Fruit fly (Drosophila melanogaster) whole organism, embryonic: ENCODE measurements around the gene Delta.

Experiments used
- Atf3 ChIP-seq: fragments of 200-800 bp; sonication (Bioruptor generic); optimal IDR thresholded peaks from 3 replicates; lab custom pipeline; 2016; ENCODE audit warnings: missing biosample characterization, missing genetic modification characterization
- Awh ChIP-seq: fragments of 200-800 bp; sonication (Bioruptor generic); IDR thresholded peaks from 2 replicates; pipeline ENCODE4, ENCODE4 v1.3.6; 2022; ENCODE audit warnings: missing biosample characterization, missing genetic modification characterization
- Blimp-1 ChIP-seq: fragments of 200-800 bp; sonication (Bioruptor generic); optimal IDR thresholded peaks from 3 replicates; lab custom pipeline; 2018; ENCODE audit warnings: missing biosample characterization, missing genetic modification characterization, mild to moderate bottlenecking, moderate library complexity, missing genetic modification reagents
- CG10979 ChIP-seq: fragments of 200-800 bp; sonication (Bioruptor generic); optimal IDR thresholded peaks from 2 replicates; lab custom pipeline; 2018; ENCODE audit warnings: missing biosample characterization, mild to moderate bottlenecking, missing genetic modification characterization, moderate library complexity
- CG12155 ChIP-seq: fragments of 200-800 bp; sonication (Bioruptor generic); optimal IDR thresholded peaks from 3 replicates; lab custom pipeline; 2016; ENCODE audit warnings: missing biosample characterization, missing genetic modification characterization
- CG12391 ChIP-seq: fragments of 200-800 bp; sonication (Bioruptor generic); optimal IDR thresholded peaks from 3 replicates; lab custom pipeline; 2018; ENCODE audit warnings: missing biosample characterization, mild to moderate bottlenecking, missing genetic modification characterization, moderate library complexity
- CG12659 ChIP-seq: fragments of 200-800 bp; sonication (Bioruptor generic); optimal IDR thresholded peaks from 3 replicates; lab custom pipeline; 2017; ENCODE audit warnings: mild to moderate bottlenecking, missing biosample characterization, missing genetic modification reagents, missing genetic modification characterization
- CG13287 ChIP-seq: fragments of 200-800 bp; sonication (Bioruptor generic); IDR thresholded peaks from 2 replicates; pipeline ENCODE4 v1.3.6; 2022; ENCODE audit warnings: missing biosample characterization, missing genetic modification characterization; ENCODE audit not compliant: partially characterized antibody
- CG14014 ChIP-seq: fragments of 200-800 bp; sonication (Bioruptor generic); IDR thresholded peaks from 2 replicates; pipeline ENCODE4 v1.3.6; 2022; ENCODE audit warnings: missing biosample characterization, missing genetic modification characterization
- CG14050 ChIP-seq: fragments of 200-800 bp; sonication (Bioruptor generic); IDR thresholded peaks from 3 replicates; pipeline ENCODE4 v1.3.6; 2022; ENCODE audit warnings: missing biosample characterization, missing genetic modification characterization
- CG17361 ChIP-seq: fragments of 200-800 bp; sonication (Bioruptor generic); IDR thresholded peaks from 3 replicates; pipeline ENCODE4 v1.3.6; 2022; ENCODE audit warnings: missing biosample characterization, missing genetic modification characterization
- CG18262 ChIP-seq: fragments of 200-800 bp; optimal IDR thresholded peaks from 3 replicates; lab custom pipeline; 2019; ENCODE audit warnings: missing biosample characterization, mild to moderate bottlenecking, missing genetic modification characterization, moderate library complexity
- CG18599 ChIP-seq: fragments of 200-800 bp; sonication (Bioruptor generic); optimal IDR thresholded peaks from 3 replicates; lab custom pipeline; 2017; ENCODE audit warnings: missing biosample characterization, missing genetic modification characterization, mild to moderate bottlenecking, moderate library complexity, missing genetic modification reagents
- CG18619 ChIP-seq: fragments of 200-800 bp; sonication (Bioruptor generic); optimal IDR thresholded peaks from 3 replicates; lab custom pipeline; 2017; ENCODE audit warnings: missing biosample characterization, mild to moderate bottlenecking, missing genetic modification characterization
- CG2129 ChIP-seq: fragments of 200-800 bp; sonication (Bioruptor generic); IDR thresholded peaks from 2 replicates; pipeline ENCODE4 v1.3.6; 2022; ENCODE audit warnings: missing biosample characterization, missing genetic modification characterization; ENCODE audit not compliant: partially characterized antibody
- CG2712 ChIP-seq: fragments of 200-800 bp; optimal IDR thresholded peaks from 3 replicates; lab custom pipeline; 2019; ENCODE audit warnings: missing biosample characterization, mild to moderate bottlenecking, missing genetic modification characterization, moderate library complexity
- CG30431 ChIP-seq: fragments of 200-800 bp; sonication (Bioruptor generic); optimal IDR thresholded peaks from 2 replicates; lab custom pipeline; 2017; ENCODE audit warnings: missing biosample characterization, missing genetic modification characterization
- CG31441 ChIP-seq: fragments of 200-800 bp; sonication (Bioruptor generic); IDR thresholded peaks from 2 replicates; pipeline ENCODE4 v1.3.6; 2022; ENCODE audit warnings: missing biosample characterization, missing genetic modification characterization
- CG4328 ChIP-seq: fragments of 200-800 bp; sonication (Bioruptor generic); optimal IDR thresholded peaks from 3 replicates; lab custom pipeline; 2017; ENCODE audit warnings: missing biosample characterization, missing genetic modification reagents, missing genetic modification characterization
- CG5245 ChIP-seq: fragments of 200-800 bp; sonication (Bioruptor generic); optimal IDR thresholded peaks from 3 replicates; lab custom pipeline; 2016; ENCODE audit warnings: missing biosample characterization, missing genetic modification characterization
- CG6254 ChIP-seq: fragments of 200-800 bp; sonication (Bioruptor generic); optimal IDR thresholded peaks from 3 replicates; lab custom pipeline; 2017; ENCODE audit warnings: mild to moderate bottlenecking, missing biosample characterization, missing genetic modification reagents, missing genetic modification characterization
- CG6654 ChIP-seq: fragments of 200-800 bp; sonication (Bioruptor generic); optimal IDR thresholded peaks from 2 replicates; lab custom pipeline; 2017; ENCODE audit warnings: missing biosample characterization, mild to moderate bottlenecking, missing genetic modification characterization
- CG6683 ChIP-seq: fragments of 200-800 bp; sonication (Bioruptor generic); optimal IDR thresholded peaks from 2 replicates; lab custom pipeline; 2017; ENCODE audit warnings: missing biosample characterization, mild to moderate bottlenecking, missing genetic modification characterization, missing genetic modification reagents
- CG6689 ChIP-seq: fragments of 200-800 bp; sonication (Bioruptor generic); IDR thresholded peaks from 2 replicates; pipeline ENCODE4 v1.3.6; 2022; ENCODE audit warnings: missing biosample characterization, missing genetic modification characterization
- CG7839 ChIP-seq: fragments of 200-800 bp; sonication (Bioruptor generic); optimal IDR thresholded peaks from 3 replicates; lab custom pipeline; 2018; ENCODE audit warnings: missing biosample characterization, mild to moderate bottlenecking, missing genetic modification characterization, moderate library complexity
- CG7963 ChIP-seq: fragments of 200-800 bp; sonication (Bioruptor generic); IDR thresholded peaks from 3 replicates; pipeline ENCODE4 v1.3.6; 2022; ENCODE audit warnings: missing biosample characterization, missing genetic modification characterization; ENCODE audit not compliant: partially characterized antibody
- CG8388 ChIP-seq: fragments of 200-800 bp; sonication (Bioruptor generic); optimal IDR thresholded peaks from 2 replicates; lab custom pipeline; 2019; ENCODE audit warnings: missing biosample characterization, mild to moderate bottlenecking, missing genetic modification characterization, moderate library complexity
- CG9932 ChIP-seq: fragments of 200-800 bp; sonication (Bioruptor generic); IDR thresholded peaks from 2 replicates; pipeline ENCODE4 v1.3.6; 2022; ENCODE audit warnings: missing biosample characterization, missing genetic modification characterization
- CoRest ChIP-seq: fragments of 200-800 bp; sonication (Bioruptor generic); optimal IDR thresholded peaks from 3 replicates; lab custom pipeline; 2018; ENCODE audit warnings: missing biosample characterization, mild to moderate bottlenecking, missing genetic modification characterization, moderate library complexity
- D19A ChIP-seq: fragments of 200-800 bp; optimal IDR thresholded peaks from 3 replicates; lab custom pipeline; 2019; ENCODE audit warnings: missing biosample characterization, mild to moderate bottlenecking, missing genetic modification characterization, moderate library complexity
- Hr51 ChIP-seq, 2 experiments: fragments of 200-800 bp; sonication (Bioruptor generic); optimal IDR thresholded peaks; 2 replicates in 1 of 2; 3 replicates in 1 of 2; lab custom pipeline; 2016 to 2018; ENCODE audit warnings: missing biosample characterization in 2 of 2, missing genetic modification characterization in 2 of 2, mild to moderate bottlenecking in 1 of 2, moderate library complexity in 1 of 2
- NFAT ChIP-seq: fragments of 200-800 bp; sonication (Bioruptor generic); IDR thresholded peaks from 2 replicates; pipeline ENCODE4 v1.3.6; 2022; ENCODE audit warnings: missing biosample characterization, missing genetic modification characterization
- Xrp1 ChIP-seq: fragments of 200-800 bp; sonication (Bioruptor generic); IDR thresholded peaks from 2 replicates; pipeline ENCODE4 v1.3.6; 2022; ENCODE audit warnings: missing biosample characterization, missing genetic modification characterization
- bsh ChIP-seq, 2 experiments: fragments of 200-800 bp; sonication (Bioruptor generic); optimal IDR thresholded peaks; 2 replicates each; lab custom pipeline; 2017 to 2018; ENCODE audit warnings: mild to moderate bottlenecking in 2 of 2, missing biosample characterization in 2 of 2, missing genetic modification characterization in 2 of 2, moderate library complexity in 1 of 2
- ems ChIP-seq: fragments of 200-800 bp; sonication (Bioruptor generic); optimal IDR thresholded peaks from 3 replicates; lab custom pipeline; 2016; ENCODE audit warnings: missing biosample characterization, missing genetic modification characterization
- ewg ChIP-seq: fragments of 200-800 bp; sonication (Bioruptor generic); optimal IDR thresholded peaks from 3 replicates; lab custom pipeline; 2017; ENCODE audit warnings: mild to moderate bottlenecking, missing biosample characterization, missing genetic modification reagents, missing genetic modification characterization
- fd102C ChIP-seq: fragments of 200-800 bp; sonication (Bioruptor generic); optimal IDR thresholded peaks from 2 replicates; lab custom pipeline; 2018; ENCODE audit warnings: missing biosample characterization, mild to moderate bottlenecking, missing genetic modification characterization, moderate library complexity
- fru ChIP-seq: fragments of >200 bp; optimal IDR thresholded peaks from 2 replicates; lab custom pipeline; 2017
- grau ChIP-seq: fragments of 200-800 bp; optimal IDR thresholded peaks from 3 replicates; lab custom pipeline; 2019; ENCODE audit warnings: missing biosample characterization, mild to moderate bottlenecking, missing genetic modification characterization, moderate library complexity
- kah ChIP-seq: fragments of 200-800 bp; sonication (Bioruptor generic); optimal IDR thresholded peaks from 2 replicates; lab custom pipeline; 2018; ENCODE audit warnings: missing biosample characterization, mild to moderate bottlenecking, missing genetic modification characterization
- kay ChIP-seq: fragments of 200-800 bp; sonication (Bioruptor generic); optimal IDR thresholded peaks from 2 replicates; lab custom pipeline; 2016; ENCODE audit warnings: missing biosample characterization, missing genetic modification characterization
- lab ChIP-seq: fragments of 200-800 bp; sonication (Bioruptor generic); optimal IDR thresholded peaks from 3 replicates; lab custom pipeline; 2017; ENCODE audit warnings: missing biosample characterization, missing genetic modification characterization, mild to moderate bottlenecking, moderate library complexity, missing genetic modification reagents
- lola ChIP-seq, 3 experiments: fragments of >200 bp in 2 of 3; fragments of 200-800 bp in 1 of 3; sonication (Bioruptor generic) in 1 of 3; optimal IDR thresholded peaks; 2 replicates each; lab custom pipeline; 2017 to 2019; ENCODE audit warnings: missing biosample characterization in 3 of 3, missing genetic modification characterization in 3 of 3, mild to moderate bottlenecking in 1 of 3, moderate library complexity in 1 of 3
- nmo ChIP-seq: fragments of 200-800 bp; sonication (Bioruptor generic); optimal IDR thresholded peaks from 2 replicates; lab custom pipeline; 2018; ENCODE audit warnings: missing biosample characterization, mild to moderate bottlenecking, missing genetic modification characterization, moderate library complexity
- pho ChIP-seq: fragments of 200-800 bp; sonication (Bioruptor generic); optimal IDR thresholded peaks from 2 replicates; lab custom pipeline; 2016; ENCODE audit warnings: missing biosample characterization, missing genetic modification characterization
- ranshi ChIP-seq: fragments of 200-800 bp; sonication (Bioruptor generic); IDR thresholded peaks from 2 replicates; pipeline ENCODE4 v1.3.6; 2022; ENCODE audit warnings: missing biosample characterization, missing genetic modification characterization
- shn ChIP-seq: fragments of 200-800 bp; sonication (Bioruptor generic); optimal IDR thresholded peaks from 3 replicates; lab custom pipeline; 2016; ENCODE audit warnings: missing biosample characterization, missing genetic modification characterization
- slbo ChIP-seq: fragments of 200-800 bp; sonication (Bioruptor generic); IDR thresholded peaks from 2 replicates; pipeline ENCODE4 v1.3.6; 2022; ENCODE audit warnings: missing biosample characterization, missing genetic modification characterization
- ttk ChIP-seq: fragments of 200-800 bp; sonication (Bioruptor generic); IDR thresholded peaks from 2 replicates; pipeline ENCODE4 v2.1.2; 2022; ENCODE audit warnings: missing biosample characterization, missing genetic modification characterization
- wor ChIP-seq: fragments of 200-800 bp; sonication (Bioruptor generic); IDR thresholded peaks from 2 replicates; pipeline ENCODE4 v1.3.6; 2022; ENCODE audit warnings: missing biosample characterization, missing genetic modification characterization

Gene Delta

dm6 chr3R:19347678-19348077 lies 21.7 kb upstream of the Delta start:
- TF ChIP-seq Xrp1 (GFP tag; lab: Robert Waterston, UW) (peak; percentile 29; the same call in 1 of the 2 replicates), CG6689 (GFP tag; lab: Robert Waterston, UW) (no peak), slbo (GFP tag; lab: Robert Waterston, UW) (no peak), CG2712 (tag; lab: Kevin White, UChicago) (peak; percentile 34), Blimp-1 (GFP tag; lab: Kevin White, UChicago) (peak; percentile 7), Awh (GFP tag; lab: Robert Waterston, UW) (no peak), CG4328 (GFP tag; lab: Kevin White, UChicago) (no peak), CG14050 (no peak), CG18599 (GFP tag; lab: Kevin White, UChicago) (no peak), CG12391 (tag; lab: Kevin White, UChicago) (no peak), CG2129 (GFP tag; lab: Robert Waterston, UW) (no peak), CG6254 (GFP tag; lab: Kevin White, UChicago) (no peak), fd102C (GFP tag; lab: Kevin White, UChicago) (no peak), CG7839 (tag; lab: Kevin White, UChicago) (peak; percentile 18), Hr51 (GFP tag; optimal IDR thresholded peaks at IDR 0.05; lab: Kevin White, UChicago) (no peak), NFAT (GFP tag; lab: Robert Waterston, UW) (no peak), CG18619 (no peak), nmo (GFP tag; lab: Kevin White, UChicago) (peak; percentile 30), grau (peak; percentile 28), CG6654 (GFP tag; lab: Kevin White, UChicago) (no peak), lab (GFP tag; lab: Kevin White, UChicago) (no peak), CG6683 (GFP tag; lab: Kevin White, UChicago) (no peak), CG10979 (tag; lab: Kevin White, UChicago) (peak; percentile 9), CG12659 (GFP tag; lab: Kevin White, UChicago) (no peak), bsh (GFP tag; optimal IDR thresholded peaks at IDR 0.05; lab: Kevin White, UChicago) (peak in 1 of 2 experiments; percentile 34), CG13287 (GFP tag; lab: Robert Waterston, UW) (no peak), ttk (GFP tag; lab: Robert Waterston, UW) (no peak), CG12155 (GFP tag; lab: Kevin White, UChicago) (no peak), CG18262 (tag; lab: Kevin White, UChicago) (peak; percentile 42), CG5245 (no peak), kah (GFP tag; lab: Kevin White, UChicago) (no peak), CG30431 (GFP tag; lab: Kevin White, UChicago) (no peak), CG17361 (GFP tag; lab: Robert Waterston, UW) (0 out of 3 replicates have a peak, but pooled peaks have one; percentile 26), lola (GFP tag; optimal IDR thresholded peaks at IDR 0.05; lab: Kevin White, UChicago) (peak in 1 of 3 experiments; percentile 15), CoRest (tag; lab: Kevin White, UChicago) (peak; percentile 0), ranshi (GFP tag; lab: Robert Waterston, UW) (0 out of 2 replicates have a peak, but pooled peaks have one; percentile 13), ewg (no peak), fru (lab: Kevin White, UChicago) (no peak), D19A (tag; lab: Kevin White, UChicago) (peak; percentile 87), CG9932 (GFP tag; lab: Robert Waterston, UW) (no peak), pho (GFP tag; lab: Kevin White, UChicago) (no peak), CG7963 (GFP tag; lab: Robert Waterston, UW) (no peak), CG8388 (no peak), CG14014 (GFP tag; lab: Robert Waterston, UW) (no peak), kay (GFP tag; lab: Kevin White, UChicago) (no peak), shn (GFP tag; lab: Kevin White, UChicago) (no peak), wor (GFP tag; lab: Robert Waterston, UW) (no peak), CG31441 (GFP tag; lab: Robert Waterston, UW) (0 out of 2 replicates have a peak, but pooled peaks have one; percentile 13), ems (GFP tag; lab: Kevin White, UChicago) (no peak), Atf3 (GFP tag; lab: Kevin White, UChicago) (no peak)
